Worm (Caenorhabditis elegans) whole organism, late embryonic: ENCODE data around the gene mltn-9.

Experiments
- ama-1 ChIP-seq: fragments of 150-350 bp; optimal IDR thresholded peaks from 2 replicates; lab custom pipeline; 2014
- dmd-4 ChIP-seq: sonication (generic microtip); optimal IDR thresholded peaks from 2 replicates; lab custom pipeline; 2016; ENCODE audit warnings: borderline replicate concordance, missing genetic modification characterization, missing compliant biosample characterization
- lin-11 ChIP-seq: fragments of 200-800 bp; sonication (Bioruptor generic); optimal IDR thresholded peaks from 2 replicates; lab custom pipeline; 2018; ENCODE audit warnings: mild to moderate bottlenecking, missing genetic modification characterization, missing compliant biosample characterization
- nhr-11 ChIP-seq: fragments of 150-350 bp; optimal IDR thresholded peaks from 2 replicates; lab custom pipeline; 2014; ENCODE audit warnings: missing biosample characterization, missing genetic modification characterization
- pha-4 ChIP-seq: fragments of 150-350 bp; optimal IDR thresholded peaks from 2 replicates; lab custom pipeline; 2018; ENCODE audit warnings: missing biosample characterization, missing genetic modification reagents, missing genetic modification characterization
- tbx-2 ChIP-seq: sonication (generic microtip); optimal IDR thresholded peaks from 2 replicates; lab custom pipeline; 2016; ENCODE audit warnings: missing genetic modification characterization, missing compliant biosample characterization

- TF ChIP-seq ama-1 (lab: Kevin White, UChicago) (no peak), lin-11 (tag; lab: Kevin White, UChicago) (no peak), nhr-11 (no peak), dmd-4 (tag; lab: Kevin White, UChicago) (no peak), tbx-2 (tag; lab: Kevin White, UChicago) (no peak), pha-4 (tag; lab: Kevin White, UChicago) (no peak)
Observed at ce11 chrII:14643983-14644382, 28.1 kb downstream of the mltn-9 start, which contains the start of gene atgp-2.
